Worm (Caenorhabditis elegans) whole organism, L3 larva: ENCODE results near the gene srm-4.

ENCODE experiments used
- ama-1 ChIP-seq: fragments of 150-350 bp; optimal IDR thresholded peaks from 2 replicates; lab custom pipeline; 2018
- elt-3 ChIP-seq, 3 experiments: fragments of 150-350 bp in 1 of 3; sonication (generic microtip) in 2 of 3; optimal IDR thresholded peaks; 2 replicates in 2 of 3; 4 replicates in 1 of 3; lab custom pipeline; 2014 to 2017; ENCODE audit warnings: missing biosample characterization in 3 of 3, missing genetic modification characterization in 3 of 3
- jun-1 ChIP-seq: fragments of 150-350 bp; optimal IDR thresholded peaks from 2 replicates; lab custom pipeline; 2014; ENCODE audit warnings: missing biosample characterization, missing genetic modification reagents, missing genetic modification characterization
- nhr-25 ChIP-seq: sonication (generic microtip); optimal IDR thresholded peaks from 2 replicates; lab custom pipeline; 2017; ENCODE audit warnings: missing biosample characterization, missing genetic modification characterization
- zag-1 ChIP-seq: fragments of 150-350 bp; optimal IDR thresholded peaks from 2 replicates; lab custom pipeline; 2014; ENCODE audit warnings: missing biosample characterization, missing genetic modification characterization

DNA sequence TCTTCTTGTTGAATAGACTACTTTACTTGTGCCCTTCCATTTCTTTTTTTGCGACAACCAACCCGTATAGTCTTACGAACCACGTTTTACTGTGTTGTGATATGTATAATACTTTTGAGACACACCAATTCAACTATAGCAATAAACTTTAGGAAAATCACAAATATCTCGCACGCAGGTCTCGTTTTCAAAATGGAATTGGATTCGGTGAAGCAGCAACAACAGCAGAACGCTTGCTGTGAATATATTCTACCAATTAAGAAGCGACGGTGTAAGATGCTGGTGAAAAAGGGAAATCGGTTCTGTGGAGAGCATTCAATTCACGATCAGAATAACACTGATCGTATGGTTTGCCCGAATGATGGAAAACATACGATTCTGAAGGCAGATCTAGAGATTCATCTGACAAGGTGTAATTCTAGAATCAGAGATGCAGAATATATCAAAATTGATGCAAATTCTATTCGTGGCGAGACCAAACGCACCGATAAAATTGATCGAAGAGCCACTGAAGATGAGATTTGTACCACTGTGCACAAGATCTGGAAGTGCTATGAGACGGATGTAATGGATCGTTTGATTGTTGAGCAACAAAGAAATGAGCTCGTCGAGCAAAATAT is 21.2 kb downstream of the srm-4 start, which contains the start of gene Y49A3A.3:
- no peak for TF ChIP-seq zag-1
- TF ChIP-seq jun-1 = peak; percentile 41
- peak in 1 of 3 experiments; percentile 57 for TF ChIP-seq elt-3 (tag; optimal IDR thresholded peaks at IDR 0.05; lab: Kevin White, UChicago)
- peak; percentile 66 for TF ChIP-seq ama-1 (lab: Kevin White, UChicago)
- TF ChIP-seq nhr-25 (tag; lab: Kevin White, UChicago) = peak; percentile 49
